Worm (Caenorhabditis elegans): ENCODE results near the gene F59A7.12.

DNA sequence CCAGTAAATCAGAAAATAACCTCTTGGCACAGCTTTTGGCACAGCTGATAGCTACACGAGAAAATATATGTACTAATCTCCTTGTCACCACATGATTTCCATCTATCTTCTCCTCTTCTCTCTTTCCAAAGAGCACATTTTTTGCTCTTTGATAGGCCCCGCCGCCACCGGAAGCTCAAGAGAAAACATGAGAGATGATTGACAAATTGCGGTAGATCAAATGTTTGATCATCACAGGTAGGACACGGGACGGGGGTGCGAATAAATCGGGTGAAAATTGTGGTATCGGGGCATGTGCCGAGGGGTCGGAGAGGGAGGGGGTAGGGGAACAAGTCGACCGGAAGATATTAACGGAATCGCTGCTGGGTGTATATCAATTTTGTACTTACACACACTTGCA lies 46.1 kb downstream of the F59A7.12 start:
- TF ChIP-seq nhr-232 (tag; optimal IDR thresholded peaks at IDR 0.05) (no peak), pag-3 (tag; optimal IDR thresholded peaks at IDR 0.05; ENCODE audit: borderline replicate concordance) (no peak), eyg-1 (tag; optimal IDR thresholded peaks at IDR 0.05) (no peak), fkh-10 (GFP tag; optimal IDR thresholded peaks at IDR 0.05) (no peak), sdc-2 (tag; optimal IDR thresholded peaks at IDR 0.05) (no peak), ceh-6 (GFP tag; optimal IDR thresholded peaks at IDR 0.05) (no peak), dmd-4 (tag; optimal IDR thresholded peaks at IDR 0.05; ENCODE audit: borderline replicate concordance) (no peak), che-1 (tag; optimal IDR thresholded peaks at IDR 0.05) (no peak), ama-1 (optimal IDR thresholded peaks at IDR 0.05) (no peak), pha-4 (tag; optimal IDR thresholded peaks at IDR 0.05) (no peak), syd-9 (tag; optimal IDR thresholded peaks at IDR 0.05) (no peak)
